Worm (Caenorhabditis elegans) whole organism, L3 larva: ENCODE data around the gene Y51H4A.24.

Source experiments
- R02D3.7 ChIP-seq: fragments of 150-350 bp; optimal IDR thresholded peaks from 2 replicates; lab custom pipeline; 2014; ENCODE audit warnings: missing biosample characterization, missing genetic modification characterization
- ZK546.5 ChIP-seq: sonication (generic microtip); optimal IDR thresholded peaks from 2 replicates; lab custom pipeline; 2017; ENCODE audit warnings: missing biosample characterization, missing genetic modification characterization
- ama-1 ChIP-seq: fragments of 150-350 bp; optimal IDR thresholded peaks from 2 replicates; lab custom pipeline; 2018
- ceh-9 ChIP-seq: sonication (generic microtip); optimal IDR thresholded peaks from 2 replicates; lab custom pipeline; 2018; ENCODE audit warnings: missing biosample characterization, missing genetic modification characterization
- elt-1 ChIP-seq: fragments of 150-350 bp; optimal IDR thresholded peaks from 2 replicates; lab custom pipeline; 2014; ENCODE audit warnings: missing biosample characterization, missing genetic modification characterization
- elt-2 ChIP-seq: sonication (generic microtip); optimal IDR thresholded peaks from 2 replicates; lab custom pipeline; 2016; ENCODE audit warnings: missing genetic modification reagents, mild to moderate bottlenecking, missing genetic modification characterization, missing compliant biosample characterization
- nfya-1 ChIP-seq: sonication (generic microtip); optimal IDR thresholded peaks from 2 replicates; lab custom pipeline; 2017; ENCODE audit warnings: missing genetic modification characterization, mild to moderate bottlenecking, missing compliant biosample characterization, antibody characterized with exemption, moderate library complexity; ENCODE audit not compliant: insufficient read depth
- nhr-11 ChIP-seq: fragments of 150-350 bp; optimal IDR thresholded peaks from 2 replicates; lab custom pipeline; 2014; ENCODE audit warnings: missing biosample characterization, missing genetic modification characterization
- nhr-25 ChIP-seq: sonication (generic microtip); optimal IDR thresholded peaks from 2 replicates; lab custom pipeline; 2017; ENCODE audit warnings: missing biosample characterization, missing genetic modification characterization
- nhr-43 ChIP-seq: sonication (generic microtip); optimal IDR thresholded peaks from 2 replicates; lab custom pipeline; 2016; ENCODE audit warnings: mild to moderate bottlenecking, missing genetic modification characterization, missing compliant biosample characterization; ENCODE audit not compliant: poor library complexity, severe bottlenecking
- nhr-76 ChIP-seq: fragments of 150-350 bp; sonication (generic microtip); optimal IDR thresholded peaks from 5 replicates; lab custom pipeline; 2014; ENCODE audit warnings: missing biosample characterization, missing genetic modification characterization
- nhr-77 ChIP-seq: fragments of 150-350 bp; optimal IDR thresholded peaks from 2 replicates; lab custom pipeline; 2014; ENCODE audit warnings: missing biosample characterization, missing genetic modification characterization
- tbx-2 ChIP-seq: sonication (generic microtip); optimal IDR thresholded peaks from 2 replicates; lab custom pipeline; 2016; ENCODE audit warnings: mild to moderate bottlenecking, missing genetic modification characterization, missing compliant biosample characterization
- unc-62 ChIP-seq: fragments of 150-350 bp; sonication (generic microtip); optimal IDR thresholded peaks from 4 replicates; lab custom pipeline; 2014; ENCODE audit warnings: missing biosample characterization, missing genetic modification reagents, missing genetic modification characterization

DNA sequence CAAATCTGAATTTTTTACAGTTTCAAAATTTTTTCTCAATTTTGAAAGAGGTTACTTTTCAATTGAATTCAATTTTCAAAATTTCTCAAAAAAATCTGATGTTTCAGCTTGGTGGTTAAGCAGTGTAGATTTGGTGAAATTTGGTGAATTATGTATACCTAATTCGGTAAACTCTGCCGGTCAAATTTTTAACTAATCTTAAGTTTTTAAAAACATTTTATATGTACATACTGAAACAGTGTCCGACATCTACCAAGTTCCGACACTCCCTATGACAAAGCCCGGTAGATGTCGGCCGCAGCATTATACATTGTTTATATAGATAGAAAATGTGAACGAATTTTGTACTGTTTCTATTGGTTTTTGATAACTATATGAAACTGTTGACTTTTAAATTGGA is 33.7 kb downstream of the Y51H4A.24 start:
- TF ChIP-seq nhr-77 (tag; lab: Kevin White, UChicago) (no peak), R02D3.7 (tag; lab: Kevin White, UChicago) (no peak), unc-62 (no peak), elt-1 (tag; lab: Kevin White, UChicago) (no peak), nhr-76 (tag; lab: Kevin White, UChicago) (no peak), ceh-9 (no peak), nhr-11 (tag; lab: Kevin White, UChicago) (no peak), nhr-43 (tag; lab: Kevin White, UChicago) (no peak), nfya-1 (tag; lab: Kevin White, UChicago) (no peak), ZK546.5 (tag; lab: Kevin White, UChicago) (no peak), ama-1 (lab: Kevin White, UChicago) (no peak), tbx-2 (tag; lab: Kevin White, UChicago) (no peak), nhr-25 (tag; lab: Kevin White, UChicago) (no peak), elt-2 (tag; lab: Kevin White, UChicago) (no peak)
